Fruit fly (Drosophila melanogaster) whole organism, prepupa: ENCODE measurements around the gene spi.

Experiments
- Blimp-1 ChIP-seq: fragments of 200-800 bp; sonication (Bioruptor generic); optimal IDR thresholded peaks from 3 replicates; lab custom pipeline; 2017; ENCODE audit warnings: missing biosample characterization, missing genetic modification characterization, mild to moderate bottlenecking, moderate library complexity, missing genetic modification reagents
- CG8632 ChIP-seq: fragments of 200-800 bp; sonication (Bioruptor generic); optimal IDR thresholded peaks from 3 replicates; lab custom pipeline; 2016; ENCODE audit warnings: missing biosample characterization, missing genetic modification characterization

DNA sequence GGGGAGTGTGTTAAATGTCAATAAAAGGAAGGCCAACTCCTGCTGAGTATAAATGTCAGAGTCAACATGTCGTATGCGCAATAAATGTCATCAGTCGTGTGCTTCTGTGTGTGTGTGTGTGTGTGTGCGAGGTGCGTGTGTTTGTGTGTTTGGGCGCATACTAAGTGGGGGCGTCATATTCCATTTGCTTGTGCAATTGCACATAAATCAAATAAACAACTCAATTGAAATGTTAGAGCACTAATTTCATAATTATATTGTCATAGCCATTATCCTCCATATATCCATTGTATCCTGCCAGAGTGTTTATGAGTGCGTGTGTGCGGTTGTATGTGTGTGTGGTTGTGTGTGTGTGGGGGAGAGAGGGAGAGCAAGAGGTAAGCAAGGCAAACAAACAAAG lies 17.0 kb upstream of the spi start:
- no peak for TF ChIP-seq CG8632
- no peak for TF ChIP-seq Blimp-1 (GFP tag; lab: Kevin White, UChicago)
